Fruit fly (Drosophila melanogaster): ENCODE measurements around the gene CG6293.

The CG6293 gene

DNA sequence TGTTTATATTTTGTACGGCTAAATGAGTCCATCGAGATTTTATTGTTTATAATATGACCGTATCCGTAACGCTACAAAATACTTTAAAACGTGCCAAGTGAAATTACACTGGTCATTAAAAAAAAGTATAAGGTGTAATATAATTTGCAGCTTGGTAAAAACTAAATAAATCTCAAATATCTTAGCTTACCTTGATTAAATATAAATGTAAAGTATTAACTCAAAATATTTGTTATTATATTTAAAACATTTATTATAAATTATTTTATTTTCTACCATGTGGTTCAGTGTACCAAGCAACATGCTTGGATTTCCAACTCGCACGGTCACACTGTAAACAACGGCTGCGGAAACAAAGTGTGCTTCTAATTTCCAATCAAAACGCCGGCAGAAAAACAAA lies 49.6 kb downstream of the CG6293 start, which contains the start of the genes Sirt6 and pont (continued):
- TF ChIP-seq CG10147 (GFP tag; optimal IDR thresholded peaks at IDR 0.05) = peak; percentile 94
- TF ChIP-seq pros (GFP tag; optimal IDR thresholded peaks at IDR 0.05) = no peak
- no peak for TF ChIP-seq Xrp1 (GFP tag; IDR thresholded peaks at IDR 0.05)
- TF ChIP-seq gt (GFP tag; IDR thresholded peaks at IDR 0.05) = no peak
- peak; percentile 84 for TF ChIP-seq Nf-YB (GFP tag; optimal IDR thresholded peaks at IDR 0.05)
- peak; percentile 92 for TF ChIP-seq HmgZ (tag; optimal IDR thresholded peaks at IDR 0.05)
- no peak for TF ChIP-seq Neu2 (GFP tag; optimal IDR thresholded peaks at IDR 0.05; ENCODE audit: borderline replicate concordance)
- TF ChIP-seq bsh (GFP tag; optimal IDR thresholded peaks at IDR 0.05) = peak; percentile 44 to 98
- peak; percentile 53 for TF ChIP-seq Ets97D (GFP tag; optimal IDR thresholded peaks at IDR 0.05)
- TF ChIP-seq CG9932 (GFP tag; IDR thresholded peaks at IDR 0.05) = no peak
- peak; percentile 71 for TF ChIP-seq mam (GFP tag; optimal IDR thresholded peaks at IDR 0.05)
- TF ChIP-seq lbe (GFP tag; optimal IDR thresholded peaks at IDR 0.05) = peak; percentile 80
- TF ChIP-seq Sox102F (GFP tag; optimal IDR thresholded peaks at IDR 0.05) = peak; percentile 97
- no peak for TF ChIP-seq Ptx1 (GFP tag; IDR thresholded peaks at IDR 0.05)
- peak; percentile 94 for TF ChIP-seq CG18599 (GFP tag; optimal IDR thresholded peaks at IDR 0.05)
- TF ChIP-seq ara (GFP tag; IDR thresholded peaks at IDR 0.05) = no peak
- peak; percentile 81 for TF ChIP-seq CG6254 (GFP tag; optimal IDR thresholded peaks at IDR 0.05)
- peak; percentile 92 for TF ChIP-seq Six4 (GFP tag; optimal IDR thresholded peaks at IDR 0.05)
- TF ChIP-seq tgo (GFP tag; IDR thresholded peaks at IDR 0.05) = no peak
- TF ChIP-seq bbx (GFP tag; IDR thresholded peaks at IDR 0.05; ENCODE audit: partially characterized antibody) = no peak
- no peak for TF ChIP-seq CG11456 (GFP tag; IDR thresholded peaks at IDR 0.05)
- TF ChIP-seq trem (tag; optimal IDR thresholded peaks at IDR 0.05) = peak; percentile 96
- peak; percentile 91 for TF ChIP-seq NfI (GFP tag; optimal IDR thresholded peaks at IDR 0.05)
- TF ChIP-seq usp (GFP tag; optimal IDR thresholded peaks at IDR 0.05) = no peak
- TF ChIP-seq dpn (GFP tag; optimal IDR thresholded peaks at IDR 0.05) = peak; percentile 55 to 95
- TF ChIP-seq CG2889 (GFP tag; IDR thresholded peaks at IDR 0.05) = no peak
- no peak for TF ChIP-seq dimm (GFP tag; IDR thresholded peaks at IDR 0.05)
- peak; percentile 96 for TF ChIP-seq Dek (tag; optimal IDR thresholded peaks at IDR 0.05)
- TF ChIP-seq CrebB (tag; optimal IDR thresholded peaks at IDR 0.05) = peak; percentile 87
- TF ChIP-seq ac (GFP tag; optimal IDR thresholded peaks at IDR 0.05) = peak; percentile 31
- peak; percentile 37 for TF ChIP-seq Camta (GFP tag; optimal IDR thresholded peaks at IDR 0.05)
- peak; percentile 30 for TF ChIP-seq CG8089 (GFP tag; optimal IDR thresholded peaks at IDR 0.05)
- peak; percentile 87 for TF ChIP-seq kay (GFP tag; optimal IDR thresholded peaks at IDR 0.05)
- no peak for TF ChIP-seq CG6791 (GFP tag; IDR thresholded peaks at IDR 0.05; ENCODE audit: partially characterized antibody)
- no peak for TF ChIP-seq NFAT (GFP tag; IDR thresholded peaks at IDR 0.05)
- TF ChIP-seq cad (GFP tag; optimal IDR thresholded peaks at IDR 0.05) = no peak
- TF ChIP-seq Dad (GFP tag; optimal IDR thresholded peaks at IDR 0.05) = peak; percentile 8
- TF ChIP-seq exex (tag; optimal IDR thresholded peaks at IDR 0.05) = peak; percentile 79
- no peak for TF ChIP-seq Doc2 (GFP tag; IDR thresholded peaks at IDR 0.05)
- TF ChIP-seq Drgx (GFP tag; IDR thresholded peaks at IDR 0.05) = no peak
- peak; percentile 91 for TF ChIP-seq CG7357 (GFP tag; IDR thresholded peaks at IDR 0.05)
- no peak for TF ChIP-seq Optix (GFP tag; IDR thresholded peaks at IDR 0.05)
- TF ChIP-seq H15 (GFP tag; IDR thresholded peaks at IDR 0.05) = no peak
- TF ChIP-seq Hr3 (GFP tag; optimal IDR thresholded peaks at IDR 0.05) = peak; percentile 97
- TF ChIP-seq mld (GFP tag; IDR thresholded peaks at IDR 0.05; ENCODE audit: partially characterized antibody) = no peak
- peak; percentile 92 for TF ChIP-seq CG4820 (GFP tag; optimal IDR thresholded peaks at IDR 0.05)
- TF ChIP-seq CG15011 (GFP tag; optimal IDR thresholded peaks at IDR 0.05) = peak; percentile 76
- TF ChIP-seq CG15514 (GFP tag; optimal IDR thresholded peaks at IDR 0.05) = peak; percentile 83
- TF ChIP-seq C15 (GFP tag; IDR thresholded peaks at IDR 0.05) = no peak
- TF ChIP-seq al (GFP tag; IDR thresholded peaks at IDR 0.05) = no peak
- TF ChIP-seq CoRest (tag; optimal IDR thresholded peaks at IDR 0.05) = peak; percentile 98
- peak; percentile 94 for TF ChIP-seq CG10267 (tag; optimal IDR thresholded peaks at IDR 0.05)

Measured in whole organism, embryonic.